Fruit fly (Drosophila melanogaster): ENCODE data around the gene se.

Gene se

dm6 chr3L:8520252-8520651, at the start of gene se:
TSS of gene se (plus strand) at chr3L:8520552.
- TF ChIP-seq cnc (optimal IDR thresholded peaks at IDR 0.05): no peak
- TF ChIP-seq cic (GFP tag; optimal IDR thresholded peaks at IDR 0.05): no peak
- TF ChIP-seq CG5204 (GFP tag; optimal IDR thresholded peaks at IDR 0.05): no peak
- no peak for TF ChIP-seq ovo (GFP tag; optimal IDR thresholded peaks at IDR 0.05)
- TF ChIP-seq bab1 (GFP tag; optimal IDR thresholded peaks at IDR 0.05): no peak

DNA sequence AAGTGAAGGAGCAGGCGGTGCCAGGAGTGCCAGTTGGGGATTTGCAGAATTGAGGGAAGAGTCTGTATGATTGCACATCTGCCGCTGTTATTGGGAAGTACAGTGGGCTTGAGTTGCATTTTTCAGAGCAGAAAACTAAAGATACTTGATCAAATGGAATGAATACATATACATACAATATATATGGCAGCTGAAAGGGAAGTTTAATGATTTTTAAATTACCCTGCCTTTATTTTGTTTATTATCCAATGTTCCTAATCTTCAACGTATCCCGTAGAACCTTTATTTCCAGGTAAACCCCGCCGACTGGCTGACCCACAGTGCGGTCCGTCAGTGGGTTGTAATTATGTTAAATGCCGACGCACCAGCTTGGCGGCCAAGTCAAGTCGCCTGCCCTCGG, 39.4 kb upstream of the se start:
- TF ChIP-seq CG7101 (tag; optimal IDR thresholded peaks at IDR 0.05) (no peak), pad (GFP tag; optimal IDR thresholded peaks at IDR 0.05) (no peak), CG11617 (GFP tag; optimal IDR thresholded peaks at IDR 0.05) (no peak), Clk (GFP tag; optimal IDR thresholded peaks at IDR 0.05) (no peak)

DNA sequence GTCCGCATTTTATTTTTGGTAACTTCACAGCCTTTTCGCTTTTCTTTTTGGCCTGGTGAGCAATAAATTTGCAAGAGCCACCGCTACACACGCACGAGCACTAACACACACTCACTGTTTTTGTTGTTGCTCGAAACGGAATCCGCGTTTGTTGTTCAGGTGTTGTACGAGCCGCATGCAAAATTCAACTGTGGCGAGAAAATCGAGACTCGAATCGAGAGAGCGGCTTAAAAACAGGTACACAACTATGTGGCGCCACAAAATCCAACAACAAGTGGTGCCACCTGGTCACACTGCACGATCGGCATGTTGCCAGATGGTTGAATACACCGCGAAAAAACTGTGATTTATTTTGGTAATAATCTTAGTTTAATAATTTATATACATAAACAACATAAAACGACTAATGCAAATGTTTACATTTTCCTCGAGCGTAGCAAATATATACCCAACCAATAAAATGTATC, 13.3 kb upstream of the se start, which contains the start of gene CG43163:
CG43163 (minus strand) TSS at position 172 of the 467 bp plus-strand sequence.
- TF ChIP-seq CG11617 (GFP tag; optimal IDR thresholded peaks at IDR 0.05) (peak; percentile 1), bab1 (GFP tag; optimal IDR thresholded peaks at IDR 0.05) (peak; percentile 40), CG7101 (tag; optimal IDR thresholded peaks at IDR 0.05) (peak; percentile 48), CG5204 (GFP tag; optimal IDR thresholded peaks at IDR 0.05) (no peak), Crg-1 (GFP tag; optimal IDR thresholded peaks at IDR 0.05) (no peak), CG1620 (GFP tag; optimal IDR thresholded peaks at IDR 0.05) (no peak), Mnt (GFP tag; optimal IDR thresholded peaks at IDR 0.05) (peak; percentile 18), ovo (GFP tag; optimal IDR thresholded peaks at IDR 0.05) (no peak), toe (GFP tag; optimal IDR thresholded peaks at IDR 0.05) (no peak), CG33017 (tag; optimal IDR thresholded peaks at IDR 0.05) (peak; percentile 12), CG12768 (GFP tag; optimal IDR thresholded peaks at IDR 0.05) (no peak), pad (GFP tag; optimal IDR thresholded peaks at IDR 0.05) (no peak), CG7045 (GFP tag; optimal IDR thresholded peaks at IDR 0.05) (no peak), tj (GFP tag; optimal IDR thresholded peaks at IDR 0.05) (no peak), CG14711 (tag; optimal IDR thresholded peaks at IDR 0.05) (peak; percentile 47)

dm6 chr3L:8509567-8510109, 10.7 kb upstream of the se start, which contains the start of the genes ZC3H3 and Pus7:
TSS of gene ZC3H3 (minus strand) at chr3L:8509763.
TSS of gene Pus7 (plus strand) at chr3L:8510003.
- TF ChIP-seq Clk (GFP tag; optimal IDR thresholded peaks at IDR 0.05) (no peak), cnc (optimal IDR thresholded peaks at IDR 0.05) (no peak), CG12768 (GFP tag; optimal IDR thresholded peaks at IDR 0.05) (no peak), Mnt (GFP tag; optimal IDR thresholded peaks at IDR 0.05) (peak; percentile 76), bab1 (GFP tag; optimal IDR thresholded peaks at IDR 0.05) (peak; percentile 45), CG1620 (GFP tag; optimal IDR thresholded peaks at IDR 0.05) (no peak), Hr96 (GFP tag; optimal IDR thresholded peaks at IDR 0.05) (no peak), ovo (GFP tag; optimal IDR thresholded peaks at IDR 0.05) (no peak), cic (GFP tag; optimal IDR thresholded peaks at IDR 0.05) (no peak), tj (GFP tag; optimal IDR thresholded peaks at IDR 0.05) (peak; percentile 13), pad (GFP tag; optimal IDR thresholded peaks at IDR 0.05) (no peak), CG5204 (GFP tag; optimal IDR thresholded peaks at IDR 0.05) (no peak), CG11617 (GFP tag; optimal IDR thresholded peaks at IDR 0.05) (peak; percentile 25), CG14711 (tag; optimal IDR thresholded peaks at IDR 0.05) (peak; percentile 57), CG7101 (tag; optimal IDR thresholded peaks at IDR 0.05) (peak; percentile 35), kay (GFP tag; ENCODE audit: borderline replicate concordance) (no peak), Crg-1 (GFP tag; optimal IDR thresholded peaks at IDR 0.05) (no peak), CG7045 (GFP tag; optimal IDR thresholded peaks at IDR 0.05) (no peak), toe (GFP tag; optimal IDR thresholded peaks at IDR 0.05) (no peak), CG33017 (tag; optimal IDR thresholded peaks at IDR 0.05) (peak; percentile 13)

DNA sequence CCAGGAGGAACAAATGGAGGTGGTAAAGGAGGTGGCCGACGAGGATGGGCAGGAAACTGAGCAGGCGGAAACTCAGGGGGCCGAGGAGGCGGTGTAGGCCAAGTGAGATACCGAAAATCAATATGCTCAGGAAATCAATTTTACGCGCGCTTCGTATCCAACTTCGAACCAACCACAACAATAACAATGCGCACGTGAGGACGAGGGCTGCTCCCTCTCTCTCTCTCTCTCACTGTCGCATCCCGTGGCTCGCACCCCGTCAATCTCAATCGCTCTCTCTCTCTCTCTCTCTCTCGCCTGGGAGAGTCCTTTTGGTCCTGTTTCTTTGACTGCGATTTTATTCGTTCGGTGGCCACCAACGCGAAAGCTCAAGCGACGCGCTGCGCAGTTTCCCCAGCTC, 7.9 kb upstream of the se start, which contains the start of gene CG6765:
CG6765 (plus strand) TSS at position 340 of the 400 bp plus-strand sequence.
- TF ChIP-seq Clk (GFP tag; optimal IDR thresholded peaks at IDR 0.05) (no peak), cic (GFP tag; optimal IDR thresholded peaks at IDR 0.05) (no peak), CG7045 (GFP tag; optimal IDR thresholded peaks at IDR 0.05) (no peak), CG12768 (GFP tag; optimal IDR thresholded peaks at IDR 0.05) (no peak), bab1 (GFP tag; optimal IDR thresholded peaks at IDR 0.05) (no peak), pad (GFP tag; optimal IDR thresholded peaks at IDR 0.05) (no peak), kay (GFP tag; ENCODE audit: borderline replicate concordance) (no peak), tj (GFP tag; optimal IDR thresholded peaks at IDR 0.05) (no peak), cnc (optimal IDR thresholded peaks at IDR 0.05) (no peak), CG5204 (GFP tag; optimal IDR thresholded peaks at IDR 0.05) (no peak), CG14711 (tag; optimal IDR thresholded peaks at IDR 0.05) (no peak), CG11617 (GFP tag; optimal IDR thresholded peaks at IDR 0.05) (no peak), toe (GFP tag; optimal IDR thresholded peaks at IDR 0.05) (no peak)

DNA sequence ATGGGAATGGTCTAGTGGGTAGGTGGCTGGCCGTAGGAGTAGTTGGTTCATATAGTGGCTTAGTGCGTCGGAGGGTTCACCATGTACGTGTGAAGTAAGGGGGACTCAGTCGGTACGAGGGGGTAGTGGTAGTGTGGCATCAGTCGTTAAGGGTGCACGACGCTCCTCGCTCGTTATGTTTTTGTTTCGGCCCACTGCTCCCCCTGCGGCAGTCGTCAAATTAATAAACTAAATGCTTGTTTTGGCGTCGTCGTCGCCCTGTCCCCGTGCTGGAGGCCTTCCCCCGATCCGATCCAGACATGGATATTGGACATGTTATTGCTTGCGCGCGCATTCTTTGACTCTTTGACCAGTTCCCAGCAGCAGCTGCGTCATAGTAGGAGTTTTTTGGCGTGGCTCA, 7.1 kb upstream of the se start:
- no peak for TF ChIP-seq Clk (GFP tag; optimal IDR thresholded peaks at IDR 0.05)
- TF ChIP-seq Crg-1 (GFP tag; optimal IDR thresholded peaks at IDR 0.05): no peak

dm6 chr3L:8514768-8515167, 5.6 kb upstream of the se start, which contains the start of gene CG6683:
TSS of gene CG6683 (minus strand) at chr3L:8514921.
- TF ChIP-seq CG7045 (GFP tag; optimal IDR thresholded peaks at IDR 0.05) (no peak), CG5204 (GFP tag; optimal IDR thresholded peaks at IDR 0.05) (no peak), CG1620 (GFP tag; optimal IDR thresholded peaks at IDR 0.05) (no peak), ovo (GFP tag; optimal IDR thresholded peaks at IDR 0.05) (no peak), cic (GFP tag; optimal IDR thresholded peaks at IDR 0.05) (no peak), kay (GFP tag; ENCODE audit: borderline replicate concordance) (no peak)

Data from whole organism, adult.